Worm (Caenorhabditis elegans) whole organism, L1 larva: ENCODE measurements around the gene H01G02.3.
A peak's percentile ranks its signal among the peaks of the same experiment; 100 is the strongest.

Experiments used
- hlh-17 ChIP-seq: fragments of 200-800 bp; sonication (Bioruptor generic); optimal IDR thresholded peaks from 2 replicates; lab custom pipeline; 2018; ENCODE audit warnings: missing genetic modification characterization, mild to moderate bottlenecking, missing compliant biosample characterization, moderate library complexity, borderline replicate concordance
- isw-1 ChIP-seq: fragments of 200-800 bp; sonication (Bioruptor generic); IDR thresholded peaks from 2 replicates; pipeline ENCODE4 v1.3.6; 2022; ENCODE audit warnings: missing genetic modification characterization, missing compliant biosample characterization
- lin-15B ChIP-seq: fragments of 150-350 bp; sonication (generic microtip); optimal IDR thresholded peaks from 3 replicates; lab custom pipeline; 2014; ENCODE audit warnings: missing biosample characterization, missing genetic modification characterization
- lin-39 ChIP-seq: fragments of 150-350 bp; optimal IDR thresholded peaks from 2 replicates; lab custom pipeline; 2014; ENCODE audit warnings: missing biosample characterization, missing genetic modification reagents, missing genetic modification characterization
- mdl-1 ChIP-seq, 2 experiments: fragments of 150-350 bp; optimal IDR thresholded peaks; 2 replicates each; lab custom pipeline; 2014 to 2017; ENCODE audit warnings: missing biosample characterization in 2 of 2, missing genetic modification characterization in 2 of 2, inconsistent platforms in 1 of 2
- mep-1 ChIP-seq: fragments of 150-350 bp; optimal IDR thresholded peaks from 2 replicates; lab custom pipeline; 2014; ENCODE audit warnings: missing biosample characterization, missing genetic modification characterization
- skn-1 ChIP-seq: fragments of 150-350 bp; optimal IDR thresholded peaks from 2 replicates; lab custom pipeline; 2014; ENCODE audit warnings: missing biosample characterization, missing genetic modification characterization
- sox-4 ChIP-seq: sonication (generic microtip); optimal IDR thresholded peaks from 2 replicates; lab custom pipeline; 2016; ENCODE audit warnings: missing genetic modification characterization, missing compliant biosample characterization
- unc-62 ChIP-seq: fragments of 150-350 bp; optimal IDR thresholded peaks from 2 replicates; lab custom pipeline; 2014; ENCODE audit warnings: missing biosample characterization, missing genetic modification reagents, missing genetic modification characterization
- zag-1 ChIP-seq: fragments of 150-350 bp; optimal IDR thresholded peaks from 2 replicates; lab custom pipeline; 2014; ENCODE audit warnings: missing biosample characterization, missing genetic modification characterization

ce11 chrIV:11788383-11788963, 3.9 kb downstream of the H01G02.3 start:
- TF ChIP-seq isw-1 (GFP tag; lab: Robert Waterston, UW) (no peak), hlh-17 (GFP tag; lab: Kevin White, UChicago) (no peak), mep-1 (tag; lab: Kevin White, UChicago) (peak; percentile 39), unc-62 (GFP tag; lab: Kevin White, UChicago) (no peak), zag-1 (tag; lab: Kevin White, UChicago) (peak; percentile 29), lin-39 (tag; lab: Kevin White, UChicago) (no peak), sox-4 (tag; lab: Kevin White, UChicago) (no peak), mdl-1 (tag; optimal IDR thresholded peaks at IDR 0.05; lab: Kevin White, UChicago) (no peak), lin-15B (tag; lab: Kevin White, UChicago) (no peak), skn-1 (tag; lab: Kevin White, UChicago) (no peak)
